Fruit fly (Drosophila melanogaster) whole organism, embryonic: Measurements from ENCODE around the gene RhoGAP5A.

Source experiments
- B-H2 ChIP-seq: fragments of 200-800 bp; sonication (Bioruptor generic); optimal IDR thresholded peaks from 2 replicates; lab custom pipeline; 2018; ENCODE audit warnings: missing biosample characterization, mild to moderate bottlenecking, missing genetic modification characterization
- Bgb ChIP-seq: fragments of 200-800 bp; sonication (Bioruptor generic); IDR thresholded peaks from 2 replicates; pipeline ENCODE4 v1.3.6; 2022; ENCODE audit warnings: missing biosample characterization, missing genetic modification characterization; ENCODE audit not compliant: partially characterized antibody
- CG10209 ChIP-seq: fragments of 200-800 bp; sonication (Bioruptor generic); optimal IDR thresholded peaks from 3 replicates; lab custom pipeline; 2017; ENCODE audit warnings: missing biosample characterization, mild to moderate bottlenecking, missing genetic modification characterization, missing genetic modification reagents
- CG10462 ChIP-seq: fragments of 200-800 bp; sonication (Bioruptor generic); optimal IDR thresholded peaks from 2 replicates; lab custom pipeline; 2016; ENCODE audit warnings: missing biosample characterization, missing genetic modification characterization
- CG11560 ChIP-seq: fragments of 200-800 bp; sonication (Bioruptor generic); IDR thresholded peaks from 3 replicates; pipeline ENCODE4 v1.3.6; 2022; ENCODE audit warnings: missing biosample characterization, missing genetic modification characterization
- CG12769 ChIP-seq: fragments of 200-800 bp; sonication (Bioruptor generic); optimal IDR thresholded peaks from 2 replicates; lab custom pipeline; 2019; ENCODE audit warnings: missing biosample characterization, mild to moderate bottlenecking, missing genetic modification characterization, moderate library complexity
- CG15269 ChIP-seq: fragments of 200-800 bp; sonication (Bioruptor generic); optimal IDR thresholded peaks from 2 replicates; lab custom pipeline; 2018; ENCODE audit warnings: missing biosample characterization, mild to moderate bottlenecking, missing genetic modification characterization, moderate library complexity
- CG17328 ChIP-seq: fragments of 200-800 bp; sonication (Bioruptor generic); IDR thresholded peaks from 2 replicates; pipeline ENCODE4 v1.3.6; 2022; ENCODE audit warnings: missing biosample characterization, missing genetic modification characterization
- CG1832 ChIP-seq: fragments of 200-800 bp; sonication (Bioruptor generic); optimal IDR thresholded peaks from 2 replicates; lab custom pipeline; 2017; ENCODE audit warnings: missing biosample characterization, mild to moderate bottlenecking, missing genetic modification characterization, inconsistent platforms
- CG3726 ChIP-seq: fragments of 200-800 bp; sonication (Bioruptor generic); IDR thresholded peaks from 3 replicates; pipeline ENCODE4, ENCODE4 v1.3.6; 2022; ENCODE audit warnings: missing biosample characterization, missing genetic modification characterization
- CG6813 ChIP-seq: fragments of 200-800 bp; sonication (Bioruptor generic); optimal IDR thresholded peaks from 2 replicates; lab custom pipeline; 2017; ENCODE audit warnings: missing biosample characterization, missing genetic modification characterization, mild to moderate bottlenecking, moderate library complexity, missing genetic modification reagents
- CG7928 ChIP-seq: fragments of 200-800 bp; sonication (Bioruptor generic); optimal IDR thresholded peaks from 2 replicates; lab custom pipeline; 2017; ENCODE audit warnings: missing biosample characterization, mild to moderate bottlenecking, missing genetic modification characterization
- CG8388 ChIP-seq: fragments of 200-800 bp; sonication (Bioruptor generic); optimal IDR thresholded peaks from 2 replicates; lab custom pipeline; 2019; ENCODE audit warnings: missing biosample characterization, mild to moderate bottlenecking, missing genetic modification characterization, moderate library complexity
- CkIIα-i1 ChIP-seq: fragments of 200-800 bp; sonication (Bioruptor generic); IDR thresholded peaks from 2 replicates; pipeline ENCODE4 v1.3.6; 2022; ENCODE audit warnings: missing biosample characterization, missing genetic modification characterization
- Dad ChIP-seq: fragments of 200-800 bp; sonication (Bioruptor generic); optimal IDR thresholded peaks from 3 replicates; lab custom pipeline; 2016; ENCODE audit warnings: missing biosample characterization, missing genetic modification characterization
- ERR ChIP-seq: fragments of 200-800 bp; sonication (Bioruptor generic); optimal IDR thresholded peaks from 2 replicates; lab custom pipeline; 2016; ENCODE audit warnings: missing biosample characterization, missing genetic modification characterization
- Hmx ChIP-seq: fragments of 200-800 bp; sonication (Bioruptor generic); optimal IDR thresholded peaks from 2 replicates; lab custom pipeline; 2016; ENCODE audit warnings: missing biosample characterization, missing genetic modification characterization
- Mes4 ChIP-seq: fragments of 200-800 bp; sonication (Bioruptor generic); optimal IDR thresholded peaks from 2 replicates; lab custom pipeline; 2016; ENCODE audit warnings: missing biosample characterization, missing genetic modification characterization
- Nf-YC ChIP-seq: fragments of 200-800 bp; optimal IDR thresholded peaks from 3 replicates; lab custom pipeline; 2019; ENCODE audit warnings: missing biosample characterization, mild to moderate bottlenecking, missing genetic modification characterization, moderate library complexity
- PHDP ChIP-seq: fragments of 200-800 bp; sonication (Bioruptor generic); optimal IDR thresholded peaks from 3 replicates; lab custom pipeline; 2018; ENCODE audit warnings: missing biosample characterization, mild to moderate bottlenecking, missing genetic modification characterization, moderate library complexity
- Six4 ChIP-seq: fragments of 200-800 bp; sonication (Bioruptor generic); optimal IDR thresholded peaks from 2 replicates; lab custom pipeline; 2016; ENCODE audit warnings: missing biosample characterization, missing genetic modification characterization
- Sox100B ChIP-seq: fragments of 200-800 bp; sonication (Bioruptor generic); optimal IDR thresholded peaks from 3 replicates; lab custom pipeline; 2018; ENCODE audit warnings: missing biosample characterization, mild to moderate bottlenecking, missing genetic modification characterization
- Tbp ChIP-seq: fragments of >200 bp; optimal IDR thresholded peaks from 2 replicates; lab custom pipeline; 2018; ENCODE audit warnings: missing biosample characterization, missing genetic modification characterization
- amos ChIP-seq: fragments of 200-800 bp; sonication (Bioruptor generic); IDR thresholded peaks from 2 replicates; pipeline ENCODE4 v1.3.6; 2022; ENCODE audit warnings: missing biosample characterization, missing genetic modification characterization; ENCODE audit not compliant: partially characterized antibody
- bbx ChIP-seq: fragments of 200-800 bp; sonication (Bioruptor generic); IDR thresholded peaks from 2 replicates; pipeline ENCODE4 v1.3.6; 2022; ENCODE audit warnings: missing biosample characterization, missing genetic modification characterization; ENCODE audit not compliant: partially characterized antibody
- cato ChIP-seq: fragments of 200-800 bp; sonication (Bioruptor generic); optimal IDR thresholded peaks from 2 replicates; lab custom pipeline; 2016; ENCODE audit warnings: missing biosample characterization, missing genetic modification characterization, borderline replicate concordance
- chif ChIP-seq, 2 experiments: fragments of 200-800 bp; sonication (Bioruptor generic); optimal IDR thresholded peaks; 3 replicates each; lab custom pipeline; 2016; ENCODE audit warnings: missing biosample characterization in 2 of 2, missing genetic modification characterization in 2 of 2
- chn ChIP-seq: fragments of 200-800 bp; sonication (Bioruptor generic); optimal IDR thresholded peaks from 2 replicates; lab custom pipeline; 2016; ENCODE audit warnings: missing biosample characterization, missing genetic modification characterization
- dysf ChIP-seq: fragments of 200-800 bp; sonication (Bioruptor generic); IDR thresholded peaks from 3 replicates; pipeline ENCODE4 v1.3.6; 2022; ENCODE audit warnings: missing biosample characterization, missing genetic modification characterization
- eyg ChIP-seq: fragments of 200-800 bp; sonication (Bioruptor generic); optimal IDR thresholded peaks from 3 replicates; lab custom pipeline; 2016; ENCODE audit warnings: missing biosample characterization, missing genetic modification characterization
- gfzf ChIP-seq: fragments of 200-800 bp; sonication (Bioruptor generic); optimal IDR thresholded peaks from 2 replicates; lab custom pipeline; 2016; ENCODE audit warnings: missing biosample characterization, mild to moderate bottlenecking, missing genetic modification characterization, moderate library complexity
- gsb ChIP-seq: fragments of 200-800 bp; sonication (Bioruptor generic); IDR thresholded peaks from 2 replicates; pipeline ENCODE4 v1.3.6; 2022; ENCODE audit warnings: missing biosample characterization, missing genetic modification characterization
- her ChIP-seq: fragments of 200-800 bp; sonication (Bioruptor generic); optimal IDR thresholded peaks from 2 replicates; lab custom pipeline; 2016; ENCODE audit warnings: missing biosample characterization, missing genetic modification characterization
- hkb ChIP-seq, 2 experiments: fragments of 200-800 bp in 1 of 2; fragments of >200 bp in 1 of 2; sonication (Bioruptor generic) in 1 of 2; IDR thresholded peaks in 1 of 2; optimal IDR thresholded peaks in 1 of 2; 2 replicates each; pipeline versions ENCODE4 v1.3.6 to Lab custom; 2017 to 2022; ENCODE audit warnings: missing biosample characterization in 1 of 2, missing genetic modification characterization in 1 of 2
- kni ChIP-seq: fragments of 200-800 bp; sonication (Bioruptor generic); optimal IDR thresholded peaks from 3 replicates; lab custom pipeline; 2017; ENCODE audit warnings: mild to moderate bottlenecking, missing biosample characterization, missing genetic modification reagents, missing genetic modification characterization
- psq ChIP-seq: fragments of 200-800 bp; sonication (Bioruptor generic); optimal IDR thresholded peaks from 2 replicates; lab custom pipeline; 2017; ENCODE audit warnings: missing biosample characterization, missing genetic modification characterization
- ro ChIP-seq: fragments of 200-800 bp; sonication (Bioruptor generic); IDR thresholded peaks from 2 replicates; pipeline ENCODE4 v1.3.6; 2022; ENCODE audit warnings: missing biosample characterization, missing genetic modification characterization
- sim ChIP-seq: fragments of 200-800 bp; sonication (Bioruptor generic); IDR thresholded peaks from 2 replicates; pipeline ENCODE4 v1.3.6; 2022; ENCODE audit warnings: missing biosample characterization, missing genetic modification characterization
- tin ChIP-seq: fragments of 200-800 bp; sonication (Bioruptor generic); optimal IDR thresholded peaks from 3 replicates; lab custom pipeline; 2016; ENCODE audit warnings: missing biosample characterization, missing genetic modification characterization
- tll ChIP-seq, 2 experiments: fragments of 200-800 bp in 1 of 2; fragments of >200 bp in 1 of 2; sonication (Bioruptor generic) in 1 of 2; optimal IDR thresholded peaks; 2 replicates each; lab custom pipeline; 2017 to 2019; ENCODE audit warnings: missing biosample characterization in 2 of 2, missing genetic modification characterization in 2 of 2, mild to moderate bottlenecking in 1 of 2, moderate library complexity in 1 of 2
- twi ChIP-seq: fragments of 200-800 bp; optimal IDR thresholded peaks from 2 replicates; lab custom pipeline; 2019; ENCODE audit warnings: missing biosample characterization, mild to moderate bottlenecking, missing genetic modification characterization, moderate library complexity
- tx ChIP-seq: fragments of 200-800 bp; sonication (Bioruptor generic); optimal IDR thresholded peaks from 2 replicates; lab custom pipeline; 2016; ENCODE audit warnings: missing biosample characterization, missing genetic modification characterization
- unpg ChIP-seq: fragments of 200-800 bp; sonication (Bioruptor generic); optimal IDR thresholded peaks from 3 replicates; lab custom pipeline; 2018; ENCODE audit warnings: missing biosample characterization, mild to moderate bottlenecking, missing genetic modification characterization, moderate library complexity
- vnd ChIP-seq: fragments of 200-800 bp; sonication (Bioruptor generic); IDR thresholded peaks from 3 replicates; pipeline ENCODE4 v1.3.6; 2022; ENCODE audit warnings: missing biosample characterization, missing genetic modification characterization; ENCODE audit not compliant: partially characterized antibody
- wor ChIP-seq: fragments of 200-800 bp; sonication (Bioruptor generic); IDR thresholded peaks from 2 replicates; pipeline ENCODE4 v1.3.6; 2022; ENCODE audit warnings: missing biosample characterization, missing genetic modification characterization
- zen ChIP-seq: fragments of 200-800 bp; sonication (Bioruptor generic); optimal IDR thresholded peaks from 3 replicates; lab custom pipeline; 2018; ENCODE audit warnings: missing biosample characterization, mild to moderate bottlenecking, missing genetic modification characterization, moderate library complexity
- zf30C ChIP-seq: fragments of 200-800 bp; sonication (Bioruptor generic); optimal IDR thresholded peaks from 3 replicates; lab custom pipeline; 2018; ENCODE audit warnings: missing biosample characterization, mild to moderate bottlenecking, missing genetic modification characterization
- zfh2 ChIP-seq: fragments of 200-800 bp; sonication (Bioruptor generic); optimal IDR thresholded peaks from 2 replicates; lab custom pipeline; 2016; ENCODE audit warnings: missing biosample characterization, missing genetic modification characterization

RhoGAP5A gene

dm6 chrX:5596554-5596953, 22.1 kb downstream of the RhoGAP5A start (continued):
- TF ChIP-seq unpg (GFP tag; lab: Kevin White, UChicago) (no peak), CG15269 (tag; lab: Kevin White, UChicago) (no peak), vnd (GFP tag; lab: Robert Waterston, UW) (no peak), tin (GFP tag; lab: Kevin White, UChicago) (no peak), CG17328 (no peak), sim (GFP tag; lab: Robert Waterston, UW) (no peak), eyg (GFP tag; lab: Kevin White, UChicago) (no peak), CG12769 (tag; lab: Kevin White, UChicago) (no peak), cato (GFP tag; lab: Kevin White, UChicago) (no peak), zfh2 (GFP tag; lab: Kevin White, UChicago) (no peak), CG6813 (GFP tag; lab: Kevin White, UChicago) (no peak), twi (tag; lab: Kevin White, UChicago) (peak; percentile 20), zen (tag; lab: Kevin White, UChicago) (peak; percentile 29), zf30C (GFP tag; lab: Kevin White, UChicago) (peak; percentile 71), B-H2 (GFP tag; lab: Kevin White, UChicago) (no peak), gsb (GFP tag; lab: Robert Waterston, UW) (no peak), her (GFP tag; lab: Kevin White, UChicago) (no peak)

dm6 chrX:5593868-5594267, 24.7 kb downstream of the RhoGAP5A start, which contains the start of gene Vsx1:
Vsx1 (plus strand) TSS chrX:5594255.
- no peak for TF ChIP-seq CG7928 (GFP tag; lab: Kevin White, UChicago)
- TF ChIP-seq bbx (GFP tag; lab: Robert Waterston, UW), result peak; percentile 24; the same call in 1 of the 2 replicates
- TF ChIP-seq tx (GFP tag; lab: Kevin White, UChicago), result no peak
- no peak for TF ChIP-seq Mes4 (GFP tag; lab: Kevin White, UChicago)
- TF ChIP-seq Six4, result no peak
- TF ChIP-seq Tbp, result no peak
- TF ChIP-seq chn, result no peak
- peak; percentile 97 for TF ChIP-seq Nf-YC
- no peak for TF ChIP-seq ro (GFP tag; lab: Robert Waterston, UW)
- TF ChIP-seq hkb (optimal IDR thresholded peaks at IDR 0.05; lab: Kevin White, UChicago), result no peak
- TF ChIP-seq hkb (GFP tag; IDR thresholded peaks at IDR 0.05; lab: Robert Waterston, UW), result peak; percentile 38; the same call in 1 of the 2 replicates
- TF ChIP-seq CG10462 (GFP tag; lab: Kevin White, UChicago), result no peak
- no peak for TF ChIP-seq Dad
- no peak for TF ChIP-seq kni
- no peak for TF ChIP-seq CG11560 (tag; lab: Robert Waterston, UW)
- TF ChIP-seq PHDP, result no peak
- TF ChIP-seq Hmx (GFP tag; lab: Kevin White, UChicago), result no peak
- no peak for TF ChIP-seq wor (GFP tag; lab: Robert Waterston, UW)
- TF ChIP-seq dysf (GFP tag; lab: Robert Waterston, UW), result no peak
- no peak for TF ChIP-seq CG8388 (GFP tag; lab: Kevin White, UChicago)
- no peak for TF ChIP-seq CkIIα-i1 (GFP tag; lab: Robert Waterston, UW)
- no peak for TF ChIP-seq amos
- peak; percentile 70 for TF ChIP-seq zen (tag; lab: Kevin White, UChicago)
- TF ChIP-seq tll (GFP tag; optimal IDR thresholded peaks at IDR 0.05; lab: Kevin White, UChicago), result peak; percentile 15 to 68
- TF ChIP-seq gfzf (GFP tag; lab: Kevin White, UChicago), result no peak
- TF ChIP-seq Bgb (GFP tag; lab: Robert Waterston, UW), result 0 out of 2 replicates have a peak, but pooled peaks have one; percentile 24
- no peak for TF ChIP-seq CG10209 (GFP tag; lab: Kevin White, UChicago)
- TF ChIP-seq chif (GFP tag; optimal IDR thresholded peaks at IDR 0.05; lab: Kevin White, UChicago), result no peak
- no peak for TF ChIP-seq CG15269 (tag; lab: Kevin White, UChicago)
- TF ChIP-seq ERR (GFP tag; lab: Kevin White, UChicago), result no peak
- TF ChIP-seq Sox100B (GFP tag; lab: Kevin White, UChicago), result no peak
- no peak for TF ChIP-seq psq (GFP tag; lab: Kevin White, UChicago)
- TF ChIP-seq CG3726, result no peak
- peak; percentile 99 for TF ChIP-seq CG1832 (GFP tag; lab: Kevin White, UChicago)
- 0 out of 3 replicates have a peak, but pooled peaks have one; percentile 24 for TF ChIP-seq vnd (GFP tag; lab: Robert Waterston, UW)
